Worm (Caenorhabditis elegans): ENCODE results near the gene C17H12.6.

DNA sequence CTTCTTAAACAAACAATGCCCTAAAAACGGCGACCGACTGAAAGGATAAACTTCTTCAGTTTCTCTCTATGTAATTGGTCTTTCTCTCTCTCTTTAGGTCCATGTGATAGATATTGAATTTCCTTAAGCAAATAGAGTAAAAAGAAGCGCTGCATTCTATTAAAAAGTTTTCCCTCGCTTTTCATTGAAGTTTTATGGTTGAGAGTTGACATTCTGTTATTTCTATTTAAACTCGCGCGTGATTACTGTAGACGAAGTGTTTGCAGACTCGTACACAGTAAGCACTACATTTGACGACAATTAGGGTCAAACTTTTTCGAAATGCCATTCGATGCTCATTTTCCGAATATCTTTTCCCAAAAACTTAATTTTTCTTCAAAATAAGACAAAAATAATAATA lies 45.1 kb downstream of the C17H12.6 start:
- TF ChIP-seq fkh-10 (GFP tag; optimal IDR thresholded peaks at IDR 0.05) (no peak), ceh-48 (tag; optimal IDR thresholded peaks at IDR 0.05) (no peak), C08G9.2 (tag; optimal IDR thresholded peaks at IDR 0.05) (no peak), lin-11 (tag; optimal IDR thresholded peaks at IDR 0.05) (no peak), fkh-6 (tag; optimal IDR thresholded peaks at IDR 0.05) (no peak), pros-1 (tag; optimal IDR thresholded peaks at IDR 0.05) (no peak), gmeb-2 (tag; optimal IDR thresholded peaks at IDR 0.05) (no peak), syd-9 (tag; optimal IDR thresholded peaks at IDR 0.05) (no peak), hlh-6 (tag; optimal IDR thresholded peaks at IDR 0.05) (no peak), ceh-6 (GFP tag; optimal IDR thresholded peaks at IDR 0.05) (no peak), hlh-30 (tag; optimal IDR thresholded peaks at IDR 0.05; ENCODE audit: insufficient read depth) (no peak), dmd-4 (tag; optimal IDR thresholded peaks at IDR 0.05; ENCODE audit: borderline replicate concordance) (no peak)
